Fruit fly (Drosophila melanogaster) whole organism, larva: Measurements from ENCODE around the gene Naa20B.

Source experiments
- noc ChIP-seq: fragments of 200-800 bp; sonication (Bioruptor generic); optimal IDR thresholded peaks from 3 replicates; lab custom pipeline; 2019; ENCODE audit warnings: missing biosample characterization, mild to moderate bottlenecking, missing genetic modification characterization, moderate library complexity

Naa20B gene

dm6 chr2L:13245855-13246645 is 11.2 kb upstream of the Naa20B start, which contains the start of gene CG16820:
TSS of gene CG16820 (plus strand) at chr2L:13246232.
- no peak for TF ChIP-seq noc (tag; lab: Kevin White, UChicago)

dm6 chr2L:13251167-13251566 is 6.1 kb upstream of the Naa20B start:
- TF ChIP-seq noc (tag; lab: Kevin White, UChicago): no peak

- TF ChIP-seq noc (tag; lab: Kevin White, UChicago): no peak
These were observed 1.4 kb downstream of the Naa20B start for dm6 chr2L:13258702-13259101.

- no peak for TF ChIP-seq noc (tag; lab: Kevin White, UChicago)
These were observed 2.4 kb downstream of the Naa20B start, which contains the start of gene CG31730 for dm6 chr2L:13259643-13260042. TSS of gene CG31730 (minus strand) at chr2L:13259743.

- TF ChIP-seq noc (tag; lab: Kevin White, UChicago): no peak
These were observed 3.5 kb downstream of the Naa20B start, which contains the start of gene CG44085 for dm6 chr2L:13260740-13261139. TSS of gene CG44085 (plus strand) at chr2L:13261008.

dm6 chr2L:13265776-13266175 is 8.5 kb downstream of the Naa20B start, which contains the start of gene CG31848:
TSS of gene CG31848 (minus strand) at chr2L:13265876.
- TF ChIP-seq noc (tag; lab: Kevin White, UChicago): no peak

dm6 chr2L:13266627-13267026 is 9.3 kb downstream of the Naa20B start:
- no peak for TF ChIP-seq noc (tag; lab: Kevin White, UChicago)

- no peak for TF ChIP-seq noc (tag; lab: Kevin White, UChicago)
These were observed 10.9 kb downstream of the Naa20B start for dm6 chr2L:13268040-13268652.

- TF ChIP-seq noc (tag; lab: Kevin White, UChicago): no peak
These were observed 15.3 kb downstream of the Naa20B start for dm6 chr2L:13272541-13272940.

dm6 chr2L:13285791-13286190 is 28.5 kb downstream of the Naa20B start:
- TF ChIP-seq noc (tag; lab: Kevin White, UChicago): no peak

- no peak for TF ChIP-seq noc (tag; lab: Kevin White, UChicago)
These were observed 29.2 kb downstream of the Naa20B start, which contains the start of the genes Drep4 and Uvrag for dm6 chr2L:13286456-13286855. TSS of gene Drep4 (minus strand) at chr2L:13286462. TSS of gene Uvrag (plus strand) at chr2L:13286777.

dm6 chr2L:13289689-13290088 is 32.4 kb downstream of the Naa20B start, which contains the start of gene CG31729:
TSS of gene CG31729 (plus strand) at chr2L:13289997.
- no peak for TF ChIP-seq noc (tag; lab: Kevin White, UChicago)

- peak; percentile 93 for TF ChIP-seq noc (tag; lab: Kevin White, UChicago)
These were observed 33.2 kb downstream of the Naa20B start for dm6 chr2L:13290276-13291065.

dm6 chr2L:13291066-13291434 is 33.8 kb downstream of the Naa20B start:
- no peak for TF ChIP-seq noc (tag; lab: Kevin White, UChicago)

- TF ChIP-seq noc (tag; lab: Kevin White, UChicago): no peak
These were observed 34.7 kb downstream of the Naa20B start for dm6 chr2L:13291960-13292487.
